Worm (Caenorhabditis elegans) whole organism, dauer: ENCODE data around the gene F48G7.7.

Experiments
- unc-62 ChIP-seq: sonication (generic microtip); optimal IDR thresholded peaks from 2 replicates; lab custom pipeline; 2017; ENCODE audit warnings: missing biosample characterization, missing genetic modification reagents, missing genetic modification characterization

Gene F48G7.7

DNA sequence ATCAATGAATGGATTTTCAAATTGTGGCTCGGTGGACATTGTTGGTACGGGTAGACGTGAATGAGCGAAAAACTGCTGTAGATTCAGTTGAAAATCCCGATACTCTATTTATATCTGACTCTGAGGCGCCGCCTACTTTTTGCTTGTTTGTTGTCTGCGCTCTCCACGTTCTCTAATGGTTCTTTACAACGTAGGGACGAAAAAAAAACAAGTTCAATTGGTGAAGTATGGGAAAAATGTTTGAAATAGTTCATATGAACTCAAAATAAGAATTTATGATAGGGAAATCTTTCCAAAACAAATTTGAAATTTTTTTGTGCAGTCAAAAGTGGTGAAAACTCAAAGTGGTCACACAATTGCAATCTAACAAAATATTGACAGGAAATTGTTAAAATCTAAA lies 8.6 kb upstream of the F48G7.7 start, which contains the start of gene F48G7.10:
F48G7.10 (minus strand) TSS at position 101 of the 400 bp plus-strand sequence.
- no peak for TF ChIP-seq unc-62

DNA sequence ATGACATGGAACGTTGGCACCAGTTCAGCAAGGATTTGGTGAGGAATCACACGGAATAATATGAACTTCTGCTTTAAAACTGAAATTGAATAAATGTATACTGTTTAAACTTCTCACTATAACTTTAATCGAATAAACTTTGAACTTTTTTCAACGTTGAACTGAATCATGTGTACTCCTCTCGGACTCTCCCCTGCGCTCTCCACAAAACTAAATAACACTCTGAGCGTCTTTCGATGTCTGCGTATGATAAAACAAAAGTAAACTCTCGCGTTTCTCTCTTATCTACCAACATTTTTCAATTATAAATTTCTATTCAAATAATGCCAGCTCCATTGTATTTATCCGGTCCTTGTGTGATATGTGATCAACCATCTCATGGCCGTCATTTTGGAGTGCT lies 5.6 kb upstream of the F48G7.7 start:
- no peak for TF ChIP-seq unc-62

DNA sequence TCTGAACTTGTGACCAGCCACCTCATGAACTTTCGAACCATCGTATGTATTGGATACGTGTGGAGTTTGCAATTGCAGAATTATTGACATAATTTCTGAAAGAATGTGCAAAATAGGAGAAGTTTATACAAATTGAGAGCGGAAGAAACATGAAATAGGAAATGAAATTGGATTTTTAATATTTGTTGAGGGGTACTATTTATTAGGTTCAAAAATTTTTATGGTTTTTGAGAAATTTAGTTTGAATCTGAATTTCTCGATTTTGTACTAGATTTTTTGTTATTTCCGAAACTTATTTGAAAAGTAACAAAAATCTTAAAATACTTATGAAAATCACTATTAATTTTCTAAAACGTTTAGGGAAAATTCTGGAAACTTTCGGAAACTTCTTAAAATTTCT lies 2.3 kb upstream of the F48G7.7 start, which contains the start of gene F48G7.9:
F48G7.9 (minus strand) TSS at position 101 of the 400 bp plus-strand sequence.
- no peak for TF ChIP-seq unc-62

DNA sequence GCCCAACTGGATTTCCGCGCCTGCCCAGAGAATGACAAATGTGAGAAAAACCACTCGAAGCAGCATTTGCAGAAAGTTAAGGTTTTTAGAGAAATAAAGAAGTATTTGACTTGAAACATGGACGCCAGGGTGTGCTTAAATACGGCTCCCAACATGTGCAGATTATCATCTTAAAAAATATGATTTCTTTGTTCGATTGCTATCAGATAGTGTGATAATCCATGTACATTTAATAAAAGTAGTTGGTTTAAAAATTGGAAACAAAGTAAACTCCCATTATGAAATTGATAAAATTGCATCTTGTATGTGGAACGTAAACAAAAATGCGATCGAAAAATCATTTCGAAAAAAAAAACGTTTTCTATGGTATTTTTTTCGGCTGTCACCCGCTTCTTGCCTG lies 1.4 kb upstream of the F48G7.7 start, which contains the start of gene F48G7.8:
F48G7.8 (minus strand) TSS at position 101 of the 400 bp plus-strand sequence.
- TF ChIP-seq unc-62 = no peak

DNA sequence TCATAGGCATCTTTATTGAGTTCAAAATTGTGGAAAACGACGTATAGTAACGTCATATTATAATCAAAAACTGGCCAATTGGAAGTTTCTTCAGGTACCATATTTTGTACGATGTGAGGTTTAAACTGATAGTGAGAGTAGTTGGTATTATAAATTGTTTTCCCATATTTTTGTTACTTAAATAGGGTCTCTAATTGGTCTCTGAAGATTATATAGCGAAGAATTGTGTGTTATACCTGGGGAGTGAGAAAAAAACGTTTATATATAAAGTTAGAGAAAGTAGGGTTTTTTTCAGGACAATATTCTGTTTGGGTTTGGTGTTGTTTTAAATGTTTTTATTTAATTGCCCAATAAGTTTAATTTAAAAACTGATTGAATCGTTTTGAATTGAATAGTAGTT lies 1.3 kb downstream of the F48G7.7 start, which contains the start of gene srt-17:
srt-17 (minus strand) TSS at position 101 of the 400 bp plus-strand sequence.
- no peak for TF ChIP-seq unc-62

DNA sequence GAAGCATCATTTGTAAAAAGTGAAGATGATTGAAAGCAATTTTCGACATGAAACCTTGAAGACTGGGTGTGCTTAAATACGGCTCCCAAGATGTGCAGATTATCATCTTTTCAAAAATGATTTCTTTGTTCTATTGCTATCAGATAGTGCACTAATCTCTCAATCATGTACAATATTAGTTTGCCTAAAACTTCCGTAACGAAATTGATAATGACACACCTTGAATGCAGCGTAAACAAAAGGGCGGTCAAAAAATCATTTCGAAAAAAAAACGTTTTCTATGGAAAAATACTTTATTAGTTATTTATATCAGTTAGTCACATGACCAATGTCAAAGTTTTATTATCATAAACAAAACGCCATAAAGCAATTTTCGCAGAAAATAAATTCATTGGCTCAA lies 3.3 kb downstream of the F48G7.7 start, which contains the start of gene F48G7.5:
F48G7.5 (minus strand) TSS at position 34 of the 400 bp plus-strand sequence.
- no peak for TF ChIP-seq unc-62

DNA sequence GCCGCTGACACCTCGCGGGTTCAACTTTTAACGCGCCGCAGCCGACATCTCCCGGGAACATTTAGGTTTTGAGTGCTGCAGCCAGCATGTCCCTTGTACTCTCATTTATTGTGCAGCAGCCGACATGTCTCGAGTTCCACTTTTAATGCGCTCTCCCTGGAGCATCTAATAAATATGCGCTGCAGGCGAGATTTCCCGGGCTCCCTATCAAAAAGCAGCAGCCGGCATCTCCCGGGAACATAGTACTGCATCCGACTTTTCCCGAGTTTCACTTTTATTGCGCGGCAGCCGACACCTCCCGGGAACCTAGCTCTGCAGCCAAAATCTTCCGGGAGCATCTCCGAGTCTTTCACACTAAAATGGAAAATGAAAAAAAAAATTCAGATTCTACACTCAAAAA lies 5.2 kb downstream of the F48G7.7 start:
- no peak for TF ChIP-seq unc-62

DNA sequence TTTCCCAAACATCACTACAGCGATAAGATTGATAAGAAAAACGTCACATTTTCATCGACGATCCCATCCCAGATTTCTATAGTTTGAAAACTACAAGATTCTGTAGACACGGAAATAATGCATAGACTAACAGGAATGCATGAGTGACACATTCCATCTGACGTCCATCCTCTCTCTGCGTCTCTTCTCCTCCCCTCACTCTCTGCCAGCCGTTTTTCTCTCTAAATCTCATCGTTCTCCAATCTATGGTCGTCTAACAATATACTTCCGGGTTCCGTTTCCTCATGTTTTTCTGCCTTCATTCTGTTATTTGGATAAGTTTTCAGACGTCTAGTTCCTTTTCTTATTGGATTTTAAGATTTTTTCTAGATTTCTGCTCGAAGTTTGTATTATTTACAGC lies 7.2 kb downstream of the F48G7.7 start, which contains the start of gene F48G7.4:
F48G7.4 (plus strand) TSS at position 400 of the 400 bp plus-strand sequence.
- TF ChIP-seq unc-62 = peak; percentile 31

DNA sequence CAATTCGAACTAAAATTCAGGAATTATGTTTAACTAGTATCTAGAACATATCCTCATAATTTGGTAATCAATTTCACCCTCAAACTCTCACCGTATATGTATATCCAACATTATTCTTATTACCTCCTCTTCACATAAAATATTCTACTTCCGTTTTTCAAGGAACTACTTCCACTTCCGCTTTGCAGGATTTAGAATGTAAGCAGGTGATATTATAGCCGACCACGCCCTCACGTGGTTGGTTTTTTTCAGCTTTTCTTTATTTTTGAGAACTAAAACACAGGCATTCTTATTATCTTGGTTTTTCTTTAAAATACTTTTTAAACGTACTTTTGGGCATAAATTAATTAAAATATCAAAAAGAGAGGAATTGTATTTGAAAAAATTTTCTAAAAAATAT lies 8.3 kb downstream of the F48G7.7 start:
- no peak for TF ChIP-seq unc-62

DNA sequence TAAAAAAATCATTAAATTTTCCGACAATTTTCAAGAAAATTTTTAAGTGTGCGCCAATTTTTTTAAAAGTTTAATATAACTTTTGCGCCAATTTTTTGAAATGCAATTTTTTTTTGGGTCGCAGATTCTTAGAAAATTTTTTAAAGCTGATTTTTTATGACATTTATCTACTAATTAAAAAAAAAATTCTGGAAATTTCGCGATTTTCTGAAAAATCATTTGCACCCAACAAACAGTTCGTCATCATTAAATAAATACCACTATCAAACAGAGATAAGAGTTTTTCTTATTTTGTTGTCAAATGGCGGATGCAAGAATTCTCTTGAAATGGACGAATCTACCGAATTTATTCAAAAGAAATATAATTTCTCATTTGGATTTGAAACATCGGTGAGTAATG lies 10.9 kb downstream of the F48G7.7 start, which contains the start of gene F48G7.13:
F48G7.13 (plus strand) TSS at position 301 of the 400 bp plus-strand sequence.
- TF ChIP-seq unc-62 = no peak

DNA sequence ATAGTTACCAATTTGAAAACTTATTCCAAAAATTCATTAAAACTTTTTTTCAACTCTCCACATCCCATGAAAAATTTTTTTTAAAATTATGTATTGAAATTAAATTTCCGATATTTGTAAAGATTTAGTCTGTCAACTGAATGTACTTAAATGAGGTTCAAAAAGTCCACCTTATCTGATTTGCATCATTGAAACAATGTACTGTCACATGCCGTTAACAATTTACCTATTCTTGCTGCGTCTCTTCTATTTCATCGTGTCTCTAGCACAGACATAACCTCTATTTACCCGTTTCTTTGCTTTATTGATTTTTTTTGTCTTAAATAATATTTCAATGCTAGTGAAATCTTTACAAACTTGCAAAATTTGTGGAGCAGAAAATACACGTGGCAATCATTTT lies 16.0 kb downstream of the F48G7.7 start, which contains the start of gene nhr-90:
nhr-90 (plus strand) TSS at position 296 of the 400 bp plus-strand sequence.
- TF ChIP-seq unc-62 = no peak

DNA sequence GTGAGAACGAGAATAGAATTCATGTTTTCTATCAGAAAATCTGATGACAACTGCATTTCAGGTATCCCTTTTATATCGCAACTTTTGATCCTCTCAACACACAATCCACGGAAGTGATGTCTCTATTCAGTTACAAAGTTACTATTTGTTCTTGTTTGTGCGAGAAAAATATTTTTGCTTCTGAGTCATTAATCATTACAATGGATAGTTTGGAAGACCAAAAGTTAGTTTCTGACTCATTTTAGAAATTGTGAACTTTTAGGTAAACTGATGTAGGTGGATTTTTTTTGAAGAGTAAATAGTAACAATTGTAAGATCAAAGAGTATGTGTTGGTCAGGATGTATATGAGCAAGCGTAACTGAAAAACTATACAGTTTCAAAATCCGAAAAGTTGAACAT lies 16.6 kb downstream of the F48G7.7 start, which contains the start of gene srlf-36:
srlf-36 (minus strand) TSS at position 101 of the 400 bp plus-strand sequence.
- TF ChIP-seq unc-62 = no peak

DNA sequence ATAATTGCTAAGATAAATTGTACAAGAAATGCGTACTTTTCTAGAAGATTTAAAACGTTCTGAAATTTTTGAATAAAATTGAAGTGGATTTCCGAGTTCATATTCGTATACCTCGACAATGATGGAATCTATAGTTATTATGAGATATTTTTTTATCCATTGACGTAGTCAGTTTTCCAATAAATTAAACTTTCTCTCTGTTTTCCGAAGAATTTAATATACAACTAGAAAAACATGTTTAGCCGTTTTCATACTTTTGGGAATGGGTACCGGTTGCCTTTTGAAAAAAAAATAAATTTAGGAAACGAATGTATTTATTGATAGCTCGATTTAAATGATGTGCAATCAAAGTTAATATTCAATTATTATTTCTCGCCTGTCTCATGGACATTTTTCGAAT lies 17.4 kb downstream of the F48G7.7 start, which contains the start of gene srw-109:
srw-109 (minus strand) TSS at position 101 of the 400 bp plus-strand sequence.
- TF ChIP-seq unc-62 = no peak

DNA sequence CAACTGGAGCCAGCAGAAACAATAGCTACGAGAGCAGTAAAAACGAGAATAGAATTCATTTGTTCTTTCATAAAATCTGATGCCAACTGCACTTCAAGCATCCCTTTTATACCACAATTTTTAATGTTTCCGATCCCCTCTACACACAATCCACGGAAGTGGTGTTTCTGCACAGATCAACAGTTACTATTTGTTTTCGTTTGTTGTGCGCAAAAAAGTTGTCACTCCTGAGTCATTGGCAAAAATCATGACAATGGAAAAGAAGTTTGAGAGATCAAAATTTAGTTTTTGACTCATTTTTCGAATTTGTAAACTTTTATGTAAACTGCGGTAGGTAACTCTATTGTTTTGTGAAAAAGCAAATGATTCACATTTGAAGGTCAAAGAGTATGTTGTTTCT lies 22.1 kb downstream of the F48G7.7 start, which contains the start of gene srlf-37:
srlf-37 (minus strand) TSS at position 101 of the 400 bp plus-strand sequence.
- no peak for TF ChIP-seq unc-62

DNA sequence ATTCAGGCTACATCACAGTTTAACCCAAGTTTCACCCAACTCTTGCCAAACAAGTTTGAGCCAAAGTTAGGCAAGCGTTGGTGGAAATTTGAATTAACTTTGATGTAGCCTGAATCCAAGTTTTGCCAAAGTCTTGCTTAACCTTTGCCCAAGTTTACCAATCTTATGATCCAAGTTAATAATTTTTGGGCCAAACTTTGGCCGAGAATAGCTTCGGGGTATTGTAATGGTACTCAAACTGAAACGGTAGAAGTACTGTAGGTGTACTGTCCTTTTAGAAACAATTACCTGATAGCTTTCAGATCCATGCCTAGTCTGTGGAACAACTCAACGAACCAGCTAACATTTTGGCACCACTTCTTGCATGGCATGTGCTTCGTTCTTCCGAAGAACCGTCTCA lies 26.0 kb downstream of the F48G7.7 start, which contains the start of gene nhr-251:
nhr-251 (plus strand) TSS at position 301 of the 400 bp plus-strand sequence.
- no peak for TF ChIP-seq unc-62

DNA sequence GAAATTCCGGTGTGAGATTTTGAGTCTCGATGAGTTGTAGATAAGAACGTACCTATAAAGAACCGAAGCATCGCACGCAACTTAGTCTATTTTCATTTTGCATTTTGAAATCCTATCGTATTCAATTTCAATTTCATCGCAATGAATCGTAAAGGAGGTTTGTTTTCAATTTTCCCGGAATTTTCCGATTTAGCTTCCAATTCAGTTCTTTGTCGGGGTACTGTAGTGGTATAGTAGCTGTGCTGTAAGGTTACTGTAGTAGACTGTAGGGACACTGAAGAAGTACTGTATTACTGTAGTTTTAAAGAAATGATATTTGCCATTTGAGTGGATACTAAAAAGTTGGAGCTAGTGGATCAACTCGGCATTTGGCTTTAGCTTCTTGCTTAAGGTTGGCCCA lies 26.4 kb downstream of the F48G7.7 start:
- TF ChIP-seq unc-62 = no peak

DNA sequence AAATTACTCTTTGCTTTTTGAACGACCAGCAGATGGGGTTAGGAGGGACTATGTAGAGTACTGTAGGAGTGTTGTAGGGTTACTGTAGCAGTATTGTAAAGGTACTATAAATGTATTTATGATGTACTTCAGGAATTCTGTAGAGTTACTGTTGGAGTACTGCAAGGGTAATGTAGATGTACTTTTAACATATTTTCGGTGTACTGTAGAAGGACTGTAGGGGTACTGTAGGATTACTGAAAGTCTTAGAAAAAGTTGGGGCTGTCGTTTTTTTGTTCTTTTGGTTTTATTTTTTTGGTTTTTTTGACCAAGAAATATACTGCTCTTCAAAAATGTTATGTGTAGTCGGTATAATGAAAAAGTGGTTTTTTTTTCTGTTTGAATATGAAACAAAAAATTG lies 27.6 kb downstream of the F48G7.7 start:
- TF ChIP-seq unc-62 = no peak

DNA sequence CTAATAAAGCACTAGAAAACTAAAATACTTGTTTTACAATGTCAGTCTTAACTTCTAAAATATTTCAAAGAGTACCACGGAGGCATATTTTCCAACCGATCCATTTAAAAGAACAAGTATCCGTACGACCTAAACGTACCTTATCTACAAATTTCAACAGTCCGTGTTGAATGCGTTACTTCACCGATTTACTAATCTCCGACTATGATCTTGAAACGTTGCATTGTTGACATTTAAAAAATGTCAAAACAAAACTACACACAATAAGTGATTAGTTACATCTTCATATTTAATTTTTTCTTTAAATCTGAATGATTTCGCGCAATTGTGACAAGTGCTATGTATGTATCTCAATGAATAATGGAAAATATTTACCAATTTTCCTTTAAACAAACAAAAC lies 28.4 kb downstream of the F48G7.7 start:
- no peak for TF ChIP-seq unc-62
